Worm (Caenorhabditis elegans) whole organism, L4 larva: Measurements from ENCODE around the gene Y39G8B.7.

Experiments used
- D1046.2 ChIP-seq: fragments of 200-800 bp; sonication (Bioruptor generic); IDR thresholded peaks from 2 replicates; pipeline ENCODE4 v1.3.6; 2022; ENCODE audit warnings: missing genetic modification characterization, missing compliant biosample characterization
- F10B5.3 ChIP-seq: sonication (generic microtip); optimal IDR thresholded peaks from 2 replicates; lab custom pipeline; 2016; ENCODE audit warnings: mild to moderate bottlenecking, missing genetic modification characterization, missing compliant biosample characterization
- F26F4.8 ChIP-seq: fragments of 200-800 bp; sonication (Bioruptor generic); conservative IDR thresholded peaks from 2 replicates; pipeline ENCODE4 v1.3.6; 2022; ENCODE audit warnings: missing genetic modification characterization, missing compliant biosample characterization
- F37D6.2 ChIP-seq: sonication (generic microtip); optimal IDR thresholded peaks from 2 replicates; lab custom pipeline; 2016; ENCODE audit warnings: mild to moderate bottlenecking, missing genetic modification characterization, missing compliant biosample characterization
- F44E2.7 ChIP-seq: fragments of 200-800 bp; sonication (Bioruptor generic); IDR thresholded peaks from 2 replicates; pipeline ENCODE4 v2.1.2; 2022; ENCODE audit warnings: missing genetic modification characterization, missing compliant biosample characterization
- R02D3.7 ChIP-seq: fragments of 150-350 bp; sonication (generic microtip); optimal IDR thresholded peaks from 3 replicates; lab custom pipeline; 2014; ENCODE audit warnings: missing biosample characterization, missing genetic modification characterization
- T20F7.1 ChIP-seq: fragments of 200-800 bp; sonication (Bioruptor generic); optimal IDR thresholded peaks from 2 replicates; lab custom pipeline; 2018; ENCODE audit warnings: mild to moderate bottlenecking, missing genetic modification characterization, missing compliant biosample characterization
- Y48G9A.11 ChIP-seq: fragments of 200-800 bp; sonication (Bioruptor generic); IDR thresholded peaks from 2 replicates; pipeline ENCODE4 v1.3.6; 2022; ENCODE audit warnings: missing genetic modification reagents, missing genetic modification characterization, missing compliant biosample characterization
- ZK337.2 ChIP-seq: fragments of 200-800 bp; sonication (Bioruptor generic); IDR thresholded peaks from 2 replicates; pipeline ENCODE4 v1.3.6; 2022; ENCODE audit warnings: missing genetic modification reagents, missing genetic modification characterization, missing compliant biosample characterization
- ZK546.5 ChIP-seq, 2 experiments: sonication (generic microtip); optimal IDR thresholded peaks; 2 replicates each; lab custom pipeline; 2017; ENCODE audit warnings: missing biosample characterization in 2 of 2, missing genetic modification characterization in 2 of 2
- arid-1 ChIP-seq: fragments of 200-800 bp; sonication (Bioruptor generic); conservative IDR thresholded peaks from 2 replicates; pipeline ENCODE4 v1.3.6; 2022; ENCODE audit warnings: missing genetic modification reagents, missing genetic modification characterization, missing compliant biosample characterization
- attf-4 ChIP-seq: sonication (generic microtip); optimal IDR thresholded peaks from 3 replicates; lab custom pipeline; 2017; ENCODE audit warnings: missing biosample characterization, missing genetic modification characterization
- ceh-28 ChIP-seq: fragments of 150-350 bp; optimal IDR thresholded peaks from 2 replicates; lab custom pipeline; 2014; ENCODE audit warnings: missing biosample characterization, missing genetic modification reagents, missing genetic modification characterization
- ceh-32 ChIP-seq: sonication (generic microtip); optimal IDR thresholded peaks from 2 replicates; lab custom pipeline; 2016; ENCODE audit warnings: mild to moderate bottlenecking, missing genetic modification characterization, missing compliant biosample characterization; ENCODE audit not compliant: poor library complexity
- ceh-82 ChIP-seq: sonication (generic microtip); optimal IDR thresholded peaks from 2 replicates; lab custom pipeline; 2017; ENCODE audit warnings: missing biosample characterization, missing genetic modification characterization
- ces-1 ChIP-seq: fragments of 150-350 bp; sonication (generic microtip); optimal IDR thresholded peaks from 4 replicates; lab custom pipeline; 2014; ENCODE audit warnings: missing biosample characterization, missing genetic modification reagents, missing genetic modification characterization
- daf-8 ChIP-seq: fragments of 200-800 bp; sonication (Bioruptor generic); IDR thresholded peaks from 2 replicates; pipeline ENCODE4 v1.3.6; 2022; ENCODE audit warnings: missing genetic modification characterization, missing compliant biosample characterization
- dmd-6 ChIP-seq: fragments of 200-800 bp; sonication (Bioruptor generic); IDR thresholded peaks from 2 replicates; pipeline ENCODE4 v1.3.6; 2022; ENCODE audit warnings: missing genetic modification reagents, missing genetic modification characterization, missing compliant biosample characterization
- dmd-8 ChIP-seq: fragments of 200-800 bp; sonication (Bioruptor generic); IDR thresholded peaks from 2 replicates; pipeline ENCODE4 v1.3.6; 2022; ENCODE audit warnings: missing genetic modification characterization, missing compliant biosample characterization
- dpl-1 ChIP-seq: fragments of 150-350 bp; optimal IDR thresholded peaks from 2 replicates; lab custom pipeline; 2014; ENCODE audit warnings: missing biosample characterization, missing genetic modification reagents, missing genetic modification characterization
- egl-43 ChIP-seq: fragments of 200-800 bp; sonication (Bioruptor generic); IDR thresholded peaks from 2 replicates; pipeline ENCODE4 v1.3.6; 2022; ENCODE audit warnings: missing genetic modification reagents, missing genetic modification characterization, missing compliant biosample characterization
- hlh-30 ChIP-seq: sonication (generic microtip); optimal IDR thresholded peaks from 2 replicates; lab custom pipeline; 2017; ENCODE audit warnings: antibody characterized with exemption, mild to moderate bottlenecking, missing genetic modification characterization, missing compliant biosample characterization; ENCODE audit not compliant: insufficient read depth
- hmg-1.1 ChIP-seq: fragments of 200-800 bp; sonication (Bioruptor generic); IDR thresholded peaks from 2 replicates; pipeline ENCODE4 v1.3.6; 2022; ENCODE audit warnings: missing genetic modification reagents, missing genetic modification characterization, missing compliant biosample characterization
- jun-1 ChIP-seq: fragments of 150-350 bp; optimal IDR thresholded peaks from 2 replicates; lab custom pipeline; 2014; ENCODE audit warnings: missing biosample characterization, missing genetic modification reagents, missing genetic modification characterization
- lim-7 ChIP-seq: fragments of 200-800 bp; sonication (Bioruptor generic); IDR thresholded peaks from 2 replicates; pipeline ENCODE4 v1.3.6; 2022; ENCODE audit warnings: missing genetic modification characterization, missing compliant biosample characterization
- lin-13 ChIP-seq: fragments of 150-350 bp; optimal IDR thresholded peaks from 2 replicates; lab custom pipeline; 2014; ENCODE audit warnings: missing biosample characterization, missing genetic modification reagents, missing genetic modification characterization
- lin-15B ChIP-seq: fragments of 150-350 bp; sonication (generic microtip); optimal IDR thresholded peaks from 3 replicates; lab custom pipeline; 2014; ENCODE audit warnings: missing biosample characterization, missing genetic modification characterization
- lin-38 ChIP-seq: fragments of 200-800 bp; sonication (Bioruptor generic); IDR thresholded peaks from 2 replicates; pipeline ENCODE4 v1.3.6; 2022; ENCODE audit warnings: missing genetic modification reagents, missing genetic modification characterization, missing compliant biosample characterization
- lin-39 ChIP-seq: fragments of 150-350 bp; optimal IDR thresholded peaks from 2 replicates; lab custom pipeline; 2014; ENCODE audit warnings: missing biosample characterization, missing genetic modification reagents, missing genetic modification characterization
- lsy-2 ChIP-seq, 2 experiments: fragments of 150-350 bp in 1 of 2; sonication (generic microtip) in 1 of 2; optimal IDR thresholded peaks; 2 replicates each; lab custom pipeline; 2014 to 2017; ENCODE audit warnings: missing biosample characterization in 2 of 2, missing genetic modification characterization in 2 of 2
- madf-9 ChIP-seq: fragments of 200-800 bp; sonication (Bioruptor generic); conservative IDR thresholded peaks from 2 replicates; pipeline ENCODE4 v1.3.6; 2022; ENCODE audit warnings: missing genetic modification reagents, missing genetic modification characterization, missing compliant biosample characterization
- mdt-29 ChIP-seq: fragments of 200-800 bp; sonication (Bioruptor generic); IDR thresholded peaks from 2 replicates; pipeline ENCODE4 v1.3.6; 2022; ENCODE audit warnings: missing genetic modification reagents, missing genetic modification characterization, missing compliant biosample characterization
- mxl-2 ChIP-seq: fragments of 200-800 bp; sonication (Bioruptor generic); conservative IDR thresholded peaks from 2 replicates; pipeline ENCODE4 v1.3.6; 2022; ENCODE audit warnings: missing genetic modification reagents, missing genetic modification characterization, missing compliant biosample characterization
- nhr-10 ChIP-seq: fragments of 150-350 bp; optimal IDR thresholded peaks from 2 replicates; lab custom pipeline; 2014; ENCODE audit warnings: missing biosample characterization, missing genetic modification characterization
- nhr-111 ChIP-seq: fragments of 200-800 bp; sonication (Bioruptor generic); optimal IDR thresholded peaks from 2 replicates; lab custom pipeline; 2018; ENCODE audit warnings: mild to moderate bottlenecking, missing genetic modification characterization, missing compliant biosample characterization
- nhr-25 ChIP-seq: sonication (generic microtip); optimal IDR thresholded peaks from 2 replicates; lab custom pipeline; 2017; ENCODE audit warnings: missing genetic modification characterization, mild to moderate bottlenecking, missing compliant biosample characterization, antibody characterized with exemption, moderate library complexity, borderline replicate concordance; ENCODE audit not compliant: insufficient read depth
- nhr-41 ChIP-seq: fragments of 200-800 bp; sonication (Bioruptor generic); IDR thresholded peaks from 2 replicates; pipeline ENCODE4 v1.3.6; 2022; ENCODE audit warnings: missing genetic modification reagents, missing genetic modification characterization, missing compliant biosample characterization
- nhr-42 ChIP-seq: fragments of 200-800 bp; sonication (Bioruptor generic); IDR thresholded peaks from 2 replicates; pipeline ENCODE4 v1.3.6; 2022; ENCODE audit warnings: missing genetic modification characterization, missing compliant biosample characterization
- nhr-6 ChIP-seq: fragments of 150-350 bp; optimal IDR thresholded peaks from 2 replicates; lab custom pipeline; 2014; ENCODE audit warnings: missing biosample characterization, missing genetic modification characterization
- nhr-76 ChIP-seq: fragments of 150-350 bp; optimal IDR thresholded peaks from 2 replicates; lab custom pipeline; 2014; ENCODE audit warnings: missing biosample characterization, missing genetic modification characterization
- rbr-2 ChIP-seq: sonication (generic microtip); optimal IDR thresholded peaks from 2 replicates; lab custom pipeline; 2016; ENCODE audit warnings: missing genotype, missing genetic modification characterization, missing compliant biosample characterization
- sdz-12 ChIP-seq: fragments of 200-800 bp; sonication (Bioruptor generic); optimal IDR thresholded peaks from 2 replicates; lab custom pipeline; 2018; ENCODE audit warnings: mild to moderate bottlenecking, missing genetic modification characterization, missing compliant biosample characterization
- skn-1 ChIP-seq: fragments of 150-350 bp; optimal IDR thresholded peaks from 2 replicates; lab custom pipeline; 2014; ENCODE audit warnings: missing biosample characterization, missing genetic modification characterization
- snpc-1.2 ChIP-seq: fragments of 200-800 bp; sonication (Bioruptor generic); IDR thresholded peaks from 2 replicates; pipeline ENCODE4 v1.3.6; 2022; ENCODE audit warnings: missing genetic modification reagents, missing genetic modification characterization, missing compliant biosample characterization
- snpc-4 ChIP-seq: fragments of 150-350 bp; optimal IDR thresholded peaks from 2 replicates; lab custom pipeline; 2014; ENCODE audit warnings: missing biosample characterization, missing genetic modification characterization
- tra-1 ChIP-seq: fragments of 200-800 bp; sonication (Bioruptor generic); IDR thresholded peaks from 2 replicates; pipeline ENCODE4 v1.3.6; 2022; ENCODE audit warnings: missing genetic modification reagents, missing genetic modification characterization, missing compliant biosample characterization
- unc-62 ChIP-seq, 3 experiments: fragments of 150-350 bp in 1 of 3; sonication (generic microtip); optimal IDR thresholded peaks in 2 of 3; peaks in 1 of 3; 1 replicate in 1 of 3; 2 replicates in 2 of 3; lab custom pipeline; 2014 to 2017; ENCODE audit warnings: missing biosample characterization in 3 of 3, missing genetic modification characterization in 3 of 3, missing genetic modification reagents in 3 of 3, missing genotype in 1 of 3
- vab-7 ChIP-seq: fragments of 200-800 bp; sonication (Bioruptor generic); IDR thresholded peaks from 2 replicates; pipeline ENCODE4 v1.3.6; 2022; ENCODE audit warnings: missing genetic modification reagents, missing genetic modification characterization, missing compliant biosample characterization
- zfp-3 ChIP-seq: fragments of 200-800 bp; sonication (Bioruptor generic); conservative IDR thresholded peaks from 2 replicates; pipeline ENCODE4 v1.3.6; 2022; ENCODE audit warnings: missing genetic modification reagents, missing genetic modification characterization, missing compliant biosample characterization
- zip-11 ChIP-seq: fragments of 200-800 bp; sonication (Bioruptor generic); IDR thresholded peaks from 2 replicates; pipeline ENCODE4 v1.3.6; 2022; ENCODE audit warnings: missing genetic modification characterization, missing compliant biosample characterization
- ztf-7 ChIP-seq: fragments of 150-350 bp; optimal IDR thresholded peaks from 2 replicates; lab custom pipeline; 2014; ENCODE audit warnings: missing biosample characterization, missing genetic modification characterization

Gene Y39G8B.7

ce11 chrII:14018192-14018591, 23.4 kb upstream of the Y39G8B.7 start (continued):
- TF ChIP-seq lin-38 (GFP tag; lab: Robert Waterston, UW) (peak; percentile 84), ceh-32 (tag; lab: Kevin White, UChicago) (no peak), dmd-6 (peak; percentile 78), mdt-29 (GFP tag; lab: Robert Waterston, UW) (peak; percentile 79; the same call in 1 of the 2 replicates), attf-4 (tag; lab: Kevin White, UChicago) (no peak), ZK546.5 (tag; optimal IDR thresholded peaks at IDR 0.05; lab: Kevin White, UChicago) (no peak), ceh-82 (tag; lab: Kevin White, UChicago) (no peak), rbr-2 (tag; lab: Kevin White, UChicago) (peak; percentile 66), zfp-3 (GFP tag; lab: Robert Waterston, UW) (peak; percentile 64; the same call in 1 of the 2 replicates), madf-9 (0 out of 2 replicates have a peak, but pooled peaks have one; percentile 28), egl-43 (GFP tag; lab: Robert Waterston, UW) (peak; percentile 81; the same call in 1 of the 2 replicates), ces-1 (no peak), sdz-12 (GFP tag; lab: Kevin White, UChicago) (peak; percentile 49), R02D3.7 (no peak), skn-1 (tag; lab: Kevin White, UChicago) (no peak), unc-62 (GFP tag; optimal IDR thresholded peaks at IDR 0.05 in 1 of 2; lab: Kevin White, UChicago) (no peak), unc-62 (tag; optimal IDR thresholded peaks at IDR 0.05; lab: Kevin White, UChicago) (no peak), lin-13 (GFP tag; lab: Kevin White, UChicago) (peak; percentile 57), nhr-111 (peak; percentile 19), lim-7 (GFP tag; lab: Robert Waterston, UW) (0 out of 2 replicates have a peak, but pooled peaks have one; percentile 28), ceh-28 (tag; lab: Kevin White, UChicago) (no peak), T20F7.1 (no peak), arid-1 (GFP tag; lab: Robert Waterston, UW) (peak; percentile 84), hmg-1.1 (GFP tag; lab: Robert Waterston, UW) (peak; percentile 81), ztf-7 (peak; percentile 75), nhr-42 (GFP tag; lab: Robert Waterston, UW) (peak; percentile 89; the same call in 1 of the 2 replicates), jun-1 (tag; lab: Kevin White, UChicago) (peak; percentile 70), zip-11 (GFP tag; lab: Robert Waterston, UW) (no peak), vab-7 (peak; percentile 44; the same call in 1 of the 2 replicates), nhr-6 (peak; percentile 37), dpl-1 (GFP tag; lab: Kevin White, UChicago) (peak; percentile 63), D1046.2 (GFP tag; lab: Robert Waterston, UW) (no peak; the same call in 1 of the 2 replicates), mxl-2 (GFP tag; lab: Robert Waterston, UW) (no peak), Y48G9A.11 (peak; percentile 70), snpc-4 (peak; percentile 98), ZK337.2 (no peak), F44E2.7 (GFP tag; lab: Robert Waterston, UW) (no peak), hlh-30 (tag; lab: Kevin White, UChicago) (peak; percentile 81), lin-39 (tag; lab: Kevin White, UChicago) (no peak), nhr-10 (tag; lab: Kevin White, UChicago) (no peak), F10B5.3 (tag; lab: Kevin White, UChicago) (peak; percentile 80), lsy-2 (tag; optimal IDR thresholded peaks at IDR 0.05; lab: Kevin White, UChicago) (peak in 1 of 2 experiments; percentile 80), dmd-8 (GFP tag; lab: Robert Waterston, UW) (no peak), snpc-1.2 (GFP tag; lab: Robert Waterston, UW) (peak; percentile 69), daf-8 (GFP tag; lab: Robert Waterston, UW) (no peak), lin-15B (tag; lab: Kevin White, UChicago) (no peak), nhr-76 (tag; lab: Kevin White, UChicago) (no peak), nhr-25 (tag; lab: Kevin White, UChicago) (peak; percentile 65), F26F4.8 (GFP tag; lab: Robert Waterston, UW) (no peak), nhr-41 (GFP tag; lab: Robert Waterston, UW) (no peak), F37D6.2 (peak; percentile 7), tra-1 (GFP tag; lab: Robert Waterston, UW) (peak; percentile 8; the same call in 1 of the 2 replicates)
